Worm (Caenorhabditis elegans) whole organism, L2 larva: Measurements from ENCODE around the gene F43G6.7.
A peak's percentile ranks its signal among the peaks of the same experiment; 100 is the strongest.

ENCODE experiments used
- C34F6.9 ChIP-seq: fragments of 150-350 bp; optimal IDR thresholded peaks from 2 replicates; lab custom pipeline; 2014; ENCODE audit warnings: missing biosample characterization, missing genetic modification characterization
- F13H6.1 ChIP-seq: sonication (generic microtip); optimal IDR thresholded peaks from 2 replicates; lab custom pipeline; 2016; ENCODE audit warnings: missing genetic modification characterization, missing compliant biosample characterization
- R02D3.7 ChIP-seq: fragments of 150-350 bp; optimal IDR thresholded peaks from 2 replicates; lab custom pipeline; 2014; ENCODE audit warnings: missing biosample characterization, missing genetic modification characterization
- ZK546.5 ChIP-seq: sonication (generic microtip); optimal IDR thresholded peaks from 2 replicates; lab custom pipeline; 2017; ENCODE audit warnings: missing biosample characterization, missing genetic modification characterization
- alr-1 ChIP-seq: fragments of 150-350 bp; optimal IDR thresholded peaks from 2 replicates; lab custom pipeline; 2014; ENCODE audit warnings: missing biosample characterization, missing genetic modification characterization
- aly-2 ChIP-seq: fragments of 150-350 bp; optimal IDR thresholded peaks from 2 replicates; lab custom pipeline; 2014; ENCODE audit warnings: missing biosample characterization, missing genetic modification characterization
- ama-1 ChIP-seq: fragments of 150-350 bp; optimal IDR thresholded peaks from 2 replicates; lab custom pipeline; 2018; ENCODE audit warnings: inconsistent platforms
- blmp-1 ChIP-seq: sonication (generic microtip); optimal IDR thresholded peaks from 2 replicates; lab custom pipeline; 2017; ENCODE audit warnings: missing genetic modification characterization, mild to moderate bottlenecking, missing compliant biosample characterization, antibody characterized with exemption, moderate library complexity; ENCODE audit not compliant: insufficient read depth
- ceh-16 ChIP-seq: fragments of 150-350 bp; optimal IDR thresholded peaks from 2 replicates; lab custom pipeline; 2014; ENCODE audit warnings: missing biosample characterization, missing genetic modification characterization
- ceh-82 ChIP-seq: fragments of 150-350 bp; optimal IDR thresholded peaks from 2 replicates; lab custom pipeline; 2014; ENCODE audit warnings: missing biosample characterization, missing genetic modification characterization
- crh-2 ChIP-seq: sonication (generic microtip); optimal IDR thresholded peaks from 2 replicates; lab custom pipeline; 2017; ENCODE audit warnings: missing biosample characterization, missing genetic modification characterization
- egl-27 ChIP-seq: sonication (generic microtip); optimal IDR thresholded peaks from 3 replicates; lab custom pipeline; 2017; ENCODE audit warnings: missing biosample characterization, missing genetic modification reagents, missing genetic modification characterization
- elt-1 ChIP-seq: fragments of 150-350 bp; optimal IDR thresholded peaks from 2 replicates; lab custom pipeline; 2014; ENCODE audit warnings: missing biosample characterization, missing genetic modification characterization
- elt-3 ChIP-seq: sonication (generic microtip); optimal IDR thresholded peaks from 2 replicates; lab custom pipeline; 2017; ENCODE audit warnings: missing biosample characterization, missing genetic modification characterization
- fos-1 ChIP-seq: fragments of 150-350 bp; optimal IDR thresholded peaks from 2 replicates; lab custom pipeline; 2014; ENCODE audit warnings: missing biosample characterization, missing genetic modification characterization
- gmeb-1 ChIP-seq: fragments of 150-350 bp; optimal IDR thresholded peaks from 2 replicates; lab custom pipeline; 2014; ENCODE audit warnings: missing biosample characterization, missing genetic modification characterization
- lin-11 ChIP-seq: fragments of 150-350 bp; sonication (generic microtip); optimal IDR thresholded peaks from 2 replicates; lab custom pipeline; 2014; ENCODE audit warnings: missing biosample characterization, missing genetic modification characterization, inconsistent platforms, mixed read lengths
- lin-13 ChIP-seq: fragments of 150-350 bp; optimal IDR thresholded peaks from 2 replicates; lab custom pipeline; 2014; ENCODE audit warnings: missing biosample characterization, missing genetic modification reagents, missing genetic modification characterization
- lsy-2 ChIP-seq, 2 experiments: fragments of 150-350 bp in 1 of 2; sonication (generic microtip) in 1 of 2; optimal IDR thresholded peaks; 2 replicates each; lab custom pipeline; 2014 to 2017; ENCODE audit warnings: missing biosample characterization in 2 of 2, missing genetic modification characterization in 2 of 2
- mab-5 ChIP-seq: fragments of 150-350 bp; optimal IDR thresholded peaks from 2 replicates; lab custom pipeline; 2014; ENCODE audit warnings: missing biosample characterization, missing genetic modification characterization
- nhr-10 ChIP-seq: sonication (generic microtip); optimal IDR thresholded peaks from 2 replicates; lab custom pipeline; 2017; ENCODE audit warnings: missing biosample characterization, missing genetic modification characterization
- nhr-11 ChIP-seq: fragments of 150-350 bp; optimal IDR thresholded peaks from 2 replicates; lab custom pipeline; 2014; ENCODE audit warnings: missing biosample characterization, missing genetic modification characterization
- nhr-12 ChIP-seq: fragments of 150-350 bp; optimal IDR thresholded peaks from 2 replicates; lab custom pipeline; 2014; ENCODE audit warnings: missing biosample characterization, missing genetic modification characterization
- nhr-129 ChIP-seq: fragments of 150-350 bp; optimal IDR thresholded peaks from 2 replicates; lab custom pipeline; 2014; ENCODE audit warnings: missing biosample characterization, missing genetic modification characterization
- nhr-21 ChIP-seq: fragments of 150-350 bp; optimal IDR thresholded peaks from 2 replicates; lab custom pipeline; 2014; ENCODE audit warnings: missing biosample characterization, missing genetic modification characterization
- nhr-23 ChIP-seq: fragments of 150-350 bp; optimal IDR thresholded peaks from 2 replicates; lab custom pipeline; 2014; ENCODE audit warnings: missing biosample characterization, missing genetic modification reagents, missing genetic modification characterization
- nhr-237 ChIP-seq: fragments of 150-350 bp; optimal IDR thresholded peaks from 2 replicates; lab custom pipeline; 2014; ENCODE audit warnings: missing biosample characterization, missing genetic modification characterization
- nhr-25 ChIP-seq: fragments of 150-350 bp; sonication (generic microtip); optimal IDR thresholded peaks from 3 replicates; lab custom pipeline; 2014; ENCODE audit warnings: missing biosample characterization, missing genetic modification characterization
- nhr-6 ChIP-seq: fragments of 150-350 bp; optimal IDR thresholded peaks from 2 replicates; lab custom pipeline; 2014; ENCODE audit warnings: missing biosample characterization, missing genetic modification characterization
- nhr-77 ChIP-seq: fragments of 150-350 bp; optimal IDR thresholded peaks from 2 replicates; lab custom pipeline; 2014; ENCODE audit warnings: missing biosample characterization, missing genetic modification characterization
- peb-1 ChIP-seq: fragments of 150-350 bp; optimal IDR thresholded peaks from 2 replicates; lab custom pipeline; 2014; ENCODE audit warnings: missing biosample characterization, missing genetic modification characterization
- skn-1 ChIP-seq: sonication (generic microtip); optimal IDR thresholded peaks from 2 replicates; lab custom pipeline; 2017; ENCODE audit warnings: missing biosample characterization, missing genetic modification characterization
- unc-39 ChIP-seq: fragments of 150-350 bp; optimal IDR thresholded peaks from 2 replicates; lab custom pipeline; 2014; ENCODE audit warnings: missing biosample characterization, missing genetic modification characterization
- unc-55 ChIP-seq: fragments of 150-350 bp; sonication (generic microtip); optimal IDR thresholded peaks from 3 replicates; lab custom pipeline; 2014; ENCODE audit warnings: missing biosample characterization, missing genetic modification reagents, missing genetic modification characterization
- unc-62 ChIP-seq: fragments of 150-350 bp; optimal IDR thresholded peaks from 2 replicates; lab custom pipeline; 2014; ENCODE audit warnings: missing biosample characterization, missing genetic modification reagents, missing genetic modification characterization
- zag-1 ChIP-seq: fragments of 150-350 bp; optimal IDR thresholded peaks from 2 replicates; lab custom pipeline; 2014; ENCODE audit warnings: missing biosample characterization, missing genetic modification characterization
- ztf-1 ChIP-seq: fragments of 200-800 bp; sonication (Bioruptor generic); conservative IDR thresholded peaks from 2 replicates; pipeline ENCODE4 v1.3.6; 2022; ENCODE audit warnings: missing genetic modification characterization, missing compliant biosample characterization
- ztf-4 ChIP-seq: fragments of 150-350 bp; optimal IDR thresholded peaks from 2 replicates; lab custom pipeline; 2014; ENCODE audit warnings: missing biosample characterization, missing genetic modification characterization

The F43G6.7 gene

ce11 chrII:11782493-11782892 lies 28.1 kb upstream of the F43G6.7 start, which contains the start of gene F43G6.16:
Gene F43G6.16, minus strand, starts transcription at chrII:11782633.
- TF ChIP-seq nhr-11 (no peak), lsy-2 (tag; optimal IDR thresholded peaks at IDR 0.05; lab: Kevin White, UChicago) (peak in 1 of 2 experiments; percentile 91)

- no peak for TF ChIP-seq ztf-1 (GFP tag; lab: Robert Waterston, UW)
- TF ChIP-seq skn-1 = no peak
- no peak for TF ChIP-seq ztf-4 (tag; lab: Kevin White, UChicago)
- TF ChIP-seq lin-11 (tag; lab: Kevin White, UChicago) = no peak
- no peak for TF ChIP-seq nhr-11
- no peak for TF ChIP-seq nhr-129
- no peak for TF ChIP-seq gmeb-1
- no peak for TF ChIP-seq nhr-23 (tag; lab: Kevin White, UChicago)
- no peak for TF ChIP-seq lin-13
- no peak for TF ChIP-seq alr-1 (tag; lab: Kevin White, UChicago)
- no peak for TF ChIP-seq nhr-10 (tag; lab: Kevin White, UChicago)
- no peak for TF ChIP-seq unc-55 (GFP tag; lab: Kevin White, UChicago)
- TF ChIP-seq unc-62 (GFP tag; lab: Kevin White, UChicago) = no peak
- no peak for TF ChIP-seq nhr-77
- TF ChIP-seq ceh-82 (tag; lab: Kevin White, UChicago) = no peak
Measured at ce11 chrII:11788025-11788424, 22.6 kb upstream of the F43G6.7 start.

ce11 chrII:11790458-11790857 lies 20.1 kb upstream of the F43G6.7 start, which contains the start of gene F43G6.4:
Gene F43G6.4, plus strand, starts transcription at chrII:11790758.
- TF ChIP-seq unc-39 (no peak), lin-13 (no peak), zag-1 (tag; lab: Kevin White, UChicago) (no peak), fos-1 (tag; lab: Kevin White, UChicago) (no peak), aly-2 (no peak), crh-2 (no peak), nhr-77 (no peak), blmp-1 (tag; lab: Kevin White, UChicago) (no peak), nhr-11 (no peak), nhr-6 (tag; lab: Kevin White, UChicago) (no peak), lsy-2 (tag; optimal IDR thresholded peaks at IDR 0.05; lab: Kevin White, UChicago) (no peak), alr-1 (tag; lab: Kevin White, UChicago) (no peak), nhr-25 (no peak), nhr-21 (no peak), ama-1 (lab: Kevin White, UChicago) (no peak), unc-55 (GFP tag; lab: Kevin White, UChicago) (no peak), gmeb-1 (no peak), elt-1 (tag; lab: Kevin White, UChicago) (no peak), peb-1 (tag; lab: Kevin White, UChicago) (no peak), mab-5 (tag; lab: Kevin White, UChicago) (no peak)

ce11 chrII:11794392-11794791 lies 16.2 kb upstream of the F43G6.7 start:
- no peak for TF ChIP-seq gmeb-1
- TF ChIP-seq ceh-16 (tag; lab: Kevin White, UChicago) = peak; percentile 54

ce11 chrII:11797194-11797593 lies 13.4 kb upstream of the F43G6.7 start:
- TF ChIP-seq ceh-82 (tag; lab: Kevin White, UChicago) (no peak), fos-1 (tag; lab: Kevin White, UChicago) (peak; percentile 17), F13H6.1 (no peak)

ce11 chrII:11798737-11799136 lies 11.9 kb upstream of the F43G6.7 start, which contains the start of gene hda-5:
Gene hda-5, plus strand, starts transcription at chrII:11799037.
- TF ChIP-seq nhr-237 (no peak), ztf-1 (GFP tag; lab: Robert Waterston, UW) (no peak), nhr-12 (no peak), C34F6.9 (tag; lab: Kevin White, UChicago) (no peak), egl-27 (tag; lab: Kevin White, UChicago) (no peak), R02D3.7 (no peak), ZK546.5 (no peak), lin-11 (tag; lab: Kevin White, UChicago) (no peak), elt-3 (tag; lab: Kevin White, UChicago) (no peak)
